Fruit fly (Drosophila melanogaster) whole organism, embryonic: Measurements from ENCODE around the gene gb.

Experiments used
- ATbp ChIP-seq: fragments of 200-800 bp; sonication (Bioruptor generic); optimal IDR thresholded peaks from 2 replicates; lab custom pipeline; 2017; ENCODE audit warnings: missing biosample characterization, mild to moderate bottlenecking, missing genetic modification characterization, missing genetic modification reagents
- Asciz ChIP-seq: fragments of 200-800 bp; sonication (Bioruptor generic); optimal IDR thresholded peaks from 2 replicates; lab custom pipeline; 2017; ENCODE audit warnings: missing biosample characterization, mild to moderate bottlenecking, missing genetic modification characterization, missing genetic modification reagents
- Awh ChIP-seq: fragments of 200-800 bp; sonication (Bioruptor generic); IDR thresholded peaks from 2 replicates; pipeline ENCODE4, ENCODE4 v1.3.6; 2022; ENCODE audit warnings: missing biosample characterization, missing genetic modification characterization
- Bdp1 ChIP-seq: fragments of 200-800 bp; sonication (Bioruptor generic); optimal IDR thresholded peaks from 3 replicates; lab custom pipeline; 2016; ENCODE audit warnings: missing biosample characterization, missing genetic modification characterization
- Blimp-1 ChIP-seq: fragments of 200-800 bp; sonication (Bioruptor generic); optimal IDR thresholded peaks from 3 replicates; lab custom pipeline; 2018; ENCODE audit warnings: missing biosample characterization, missing genetic modification characterization, mild to moderate bottlenecking, moderate library complexity, missing genetic modification reagents
- CG10209 ChIP-seq: fragments of 200-800 bp; sonication (Bioruptor generic); optimal IDR thresholded peaks from 3 replicates; lab custom pipeline; 2017; ENCODE audit warnings: missing biosample characterization, mild to moderate bottlenecking, missing genetic modification characterization, missing genetic modification reagents
- CG10565 ChIP-seq: fragments of 200-800 bp; sonication (Bioruptor generic); optimal IDR thresholded peaks from 3 replicates; lab custom pipeline; 2016; ENCODE audit warnings: missing biosample characterization, mild to moderate bottlenecking, missing genetic modification characterization
- CG12071 ChIP-seq: fragments of 200-800 bp; sonication (Bioruptor generic); optimal IDR thresholded peaks from 3 replicates; lab custom pipeline; 2018; ENCODE audit warnings: missing biosample characterization, mild to moderate bottlenecking, missing genetic modification characterization
- CG13296 ChIP-seq: fragments of 200-800 bp; sonication (Bioruptor generic); optimal IDR thresholded peaks from 3 replicates; lab custom pipeline; 2018; ENCODE audit warnings: missing biosample characterization, mild to moderate bottlenecking, missing genetic modification characterization
- CG13624 ChIP-seq: fragments of 200-800 bp; sonication (Bioruptor generic); optimal IDR thresholded peaks from 2 replicates; lab custom pipeline; 2016; ENCODE audit warnings: missing biosample characterization, missing genetic modification characterization
- CG14050 ChIP-seq: fragments of 200-800 bp; sonication (Bioruptor generic); IDR thresholded peaks from 3 replicates; pipeline ENCODE4 v1.3.6; 2022; ENCODE audit warnings: missing biosample characterization, missing genetic modification characterization
- CG14860 ChIP-seq: fragments of 200-800 bp; sonication (Bioruptor generic); IDR thresholded peaks from 3 replicates; pipeline ENCODE4 v1.3.6; 2022; ENCODE audit warnings: missing biosample characterization, missing genetic modification characterization; ENCODE audit not compliant: partially characterized antibody
- CG17361 ChIP-seq: fragments of 200-800 bp; sonication (Bioruptor generic); IDR thresholded peaks from 3 replicates; pipeline ENCODE4 v1.3.6; 2022; ENCODE audit warnings: missing biosample characterization, missing genetic modification characterization
- CG17385 ChIP-seq: fragments of 200-800 bp; sonication (Bioruptor generic); optimal IDR thresholded peaks from 3 replicates; lab custom pipeline; 2018; ENCODE audit warnings: missing biosample characterization, mild to moderate bottlenecking, missing genetic modification characterization
- CG18599 ChIP-seq: fragments of 200-800 bp; sonication (Bioruptor generic); optimal IDR thresholded peaks from 3 replicates; lab custom pipeline; 2017; ENCODE audit warnings: missing biosample characterization, missing genetic modification characterization, mild to moderate bottlenecking, moderate library complexity, missing genetic modification reagents
- CG3407 ChIP-seq: fragments of 200-800 bp; sonication (Bioruptor generic); optimal IDR thresholded peaks from 2 replicates; lab custom pipeline; 2018; ENCODE audit warnings: missing biosample characterization, mild to moderate bottlenecking, missing genetic modification characterization
- CG5180 ChIP-seq: fragments of 200-800 bp; sonication (Bioruptor generic); optimal IDR thresholded peaks from 3 replicates; lab custom pipeline; 2017; ENCODE audit warnings: missing biosample characterization, missing genetic modification characterization, mild to moderate bottlenecking, moderate library complexity, missing genetic modification reagents
- CG6683 ChIP-seq: fragments of 200-800 bp; sonication (Bioruptor generic); optimal IDR thresholded peaks from 2 replicates; lab custom pipeline; 2017; ENCODE audit warnings: missing biosample characterization, mild to moderate bottlenecking, missing genetic modification characterization, missing genetic modification reagents
- CG6813 ChIP-seq: fragments of 200-800 bp; sonication (Bioruptor generic); optimal IDR thresholded peaks from 2 replicates; lab custom pipeline; 2017; ENCODE audit warnings: missing biosample characterization, missing genetic modification characterization, mild to moderate bottlenecking, moderate library complexity, missing genetic modification reagents
- CG7786 ChIP-seq: fragments of 200-800 bp; sonication (Bioruptor generic); optimal IDR thresholded peaks from 2 replicates; lab custom pipeline; 2016; ENCODE audit warnings: missing biosample characterization, missing genetic modification characterization
- CTCF ChIP-seq: fragments of 200-800 bp; sonication (Bioruptor generic); optimal IDR thresholded peaks from 2 replicates; lab custom pipeline; 2017; ENCODE audit warnings: missing biosample characterization, mild to moderate bottlenecking, missing genetic modification characterization, moderate library complexity
- Ets97D ChIP-seq: fragments of 200-800 bp; sonication (Bioruptor generic); optimal IDR thresholded peaks from 3 replicates; lab custom pipeline; 2016; ENCODE audit warnings: missing biosample characterization, missing genetic modification characterization
- HmgD ChIP-seq: fragments of 200-800 bp; sonication (Bioruptor generic); optimal IDR thresholded peaks from 3 replicates; lab custom pipeline; 2016; ENCODE audit warnings: missing biosample characterization, missing genetic modification characterization
- Med ChIP-seq: fragments of 200-800 bp; sonication (Bioruptor generic); peaks from one replicate; lab custom pipeline; 2016; ENCODE audit warnings: missing biosample characterization, missing genetic modification characterization, mild to moderate bottlenecking, inconsistent platforms, moderate library complexity
- Myb ChIP-seq: fragments of 200-800 bp; sonication (Bioruptor generic); optimal IDR thresholded peaks from 2 replicates; lab custom pipeline; 2016; ENCODE audit warnings: missing biosample characterization, missing genetic modification characterization
- Nf-YA ChIP-seq: fragments of 200-800 bp; sonication (Bioruptor generic); IDR thresholded peaks from 2 replicates; pipeline ENCODE4 v1.3.6; 2022; ENCODE audit warnings: missing biosample characterization, missing genetic modification characterization
- Nf-YB ChIP-seq: fragments of 200-800 bp; sonication (Bioruptor generic); optimal IDR thresholded peaks from 3 replicates; lab custom pipeline; 2019; ENCODE audit warnings: missing biosample characterization, mild to moderate bottlenecking, missing genetic modification characterization, moderate library complexity
- Rfx ChIP-seq: fragments of 200-800 bp; sonication (Bioruptor generic); IDR thresholded peaks from 2 replicates; pipeline ENCODE4 v1.3.6; 2022; ENCODE audit warnings: missing biosample characterization, missing genetic modification characterization
- Sox102F ChIP-seq: fragments of 200-800 bp; sonication (Bioruptor generic); optimal IDR thresholded peaks from 2 replicates; lab custom pipeline; 2018; ENCODE audit warnings: missing biosample characterization, mild to moderate bottlenecking, missing genetic modification characterization, moderate library complexity
- amos ChIP-seq: fragments of 200-800 bp; sonication (Bioruptor generic); IDR thresholded peaks from 2 replicates; pipeline ENCODE4 v1.3.6; 2022; ENCODE audit warnings: missing biosample characterization, missing genetic modification characterization; ENCODE audit not compliant: partially characterized antibody
- ci ChIP-seq: fragments of 200-800 bp; sonication (Bioruptor generic); IDR thresholded peaks from 3 replicates; pipeline ENCODE4 v1.3.6; 2022; ENCODE audit warnings: missing biosample characterization, missing genetic modification characterization
- disco-r ChIP-seq: fragments of 200-800 bp; sonication (Bioruptor generic); optimal IDR thresholded peaks from 2 replicates; lab custom pipeline; 2016; ENCODE audit warnings: missing biosample characterization, missing genetic modification characterization
- ewg ChIP-seq: fragments of 200-800 bp; sonication (Bioruptor generic); optimal IDR thresholded peaks from 3 replicates; lab custom pipeline; 2017; ENCODE audit warnings: mild to moderate bottlenecking, missing biosample characterization, missing genetic modification reagents, missing genetic modification characterization
- fd3F ChIP-seq: fragments of 200-800 bp; sonication (Bioruptor generic); optimal IDR thresholded peaks from 2 replicates; lab custom pipeline; 2018; ENCODE audit warnings: missing biosample characterization, mild to moderate bottlenecking, missing genetic modification characterization, moderate library complexity
- gcm2 ChIP-seq: fragments of 200-800 bp; sonication (Bioruptor generic); optimal IDR thresholded peaks from 2 replicates; lab custom pipeline; 2016; ENCODE audit warnings: missing biosample characterization, missing genetic modification characterization
- gsb-n ChIP-seq: fragments of 200-800 bp; sonication (Bioruptor generic); optimal IDR thresholded peaks from 3 replicates; lab custom pipeline; 2018; ENCODE audit warnings: missing biosample characterization, mild to moderate bottlenecking, missing genetic modification characterization
- hkb ChIP-seq, 2 experiments: fragments of 200-800 bp in 1 of 2; fragments of >200 bp in 1 of 2; sonication (Bioruptor generic) in 1 of 2; IDR thresholded peaks in 1 of 2; optimal IDR thresholded peaks in 1 of 2; 2 replicates each; pipeline versions ENCODE4 v1.3.6 to Lab custom; 2017 to 2022; ENCODE audit warnings: missing biosample characterization in 1 of 2, missing genetic modification characterization in 1 of 2
- insv ChIP-seq, 2 experiments: fragments of 200-800 bp; sonication (Bioruptor generic); optimal IDR thresholded peaks; 3 replicates each; lab custom pipeline; 2016 to 2018; ENCODE audit warnings: missing biosample characterization in 2 of 2, missing genetic modification characterization in 2 of 2
- ken ChIP-seq: fragments of 200-800 bp; sonication (Bioruptor generic); IDR thresholded peaks from 3 replicates; pipeline ENCODE4 v1.3.6; 2022; ENCODE audit warnings: missing biosample characterization, missing genetic modification characterization
- lola ChIP-seq, 3 experiments: fragments of >200 bp in 2 of 3; fragments of 200-800 bp in 1 of 3; sonication (Bioruptor generic) in 1 of 3; optimal IDR thresholded peaks; 2 replicates each; lab custom pipeline; 2017 to 2019; ENCODE audit warnings: missing biosample characterization in 3 of 3, missing genetic modification characterization in 3 of 3, mild to moderate bottlenecking in 1 of 3, moderate library complexity in 1 of 3
- sna ChIP-seq: fragments of 200-800 bp; sonication (Bioruptor generic); IDR thresholded peaks from 2 replicates; pipeline ENCODE4 v1.3.6; 2022; ENCODE audit warnings: missing biosample characterization, missing genetic modification characterization; ENCODE audit not compliant: partially characterized antibody
- ssp ChIP-seq: fragments of 200-800 bp; sonication (Bioruptor generic); IDR thresholded peaks from 2 replicates; pipeline ENCODE4 v1.3.6; 2022; ENCODE audit warnings: missing biosample characterization, missing genetic modification characterization
- tin ChIP-seq: fragments of 200-800 bp; sonication (Bioruptor generic); optimal IDR thresholded peaks from 3 replicates; lab custom pipeline; 2016; ENCODE audit warnings: missing biosample characterization, missing genetic modification characterization

The gb gene

DNA sequence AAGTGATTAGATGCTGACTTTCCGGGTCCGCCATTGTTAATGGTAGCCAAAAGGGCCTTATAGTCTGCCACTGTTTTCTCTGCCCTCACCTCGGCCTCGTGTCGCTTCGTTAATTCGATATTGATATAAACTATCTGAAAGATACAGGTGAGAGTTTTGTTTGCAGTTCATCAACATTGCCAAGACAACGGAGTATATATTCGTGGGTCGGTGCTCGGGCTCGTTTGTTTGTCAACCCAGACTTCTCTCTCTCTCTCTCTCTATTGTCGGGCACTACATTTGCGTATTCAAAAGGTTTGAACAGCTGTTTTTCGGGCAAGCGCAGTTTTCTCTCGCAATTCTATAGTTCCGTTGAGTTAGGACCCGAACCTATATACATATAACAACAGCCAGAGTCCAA, 44.7 kb downstream of the gb start (continued):
- TF ChIP-seq Asciz (GFP tag; lab: Kevin White, UChicago) (peak; percentile 39), CG3407 (GFP tag; lab: Kevin White, UChicago) (no peak), ssp (GFP tag; lab: Robert Waterston, UW) (no peak), insv (GFP tag; optimal IDR thresholded peaks at IDR 0.05; lab: Kevin White, UChicago) (no peak), lola (GFP tag; optimal IDR thresholded peaks at IDR 0.05; lab: Kevin White, UChicago) (no peak), Sox102F (GFP tag; lab: Kevin White, UChicago) (peak; percentile 10), HmgD (no peak), ken (no peak), gsb-n (tag; lab: Kevin White, UChicago) (no peak), CG7786 (GFP tag; lab: Kevin White, UChicago) (no peak), CG6813 (GFP tag; lab: Kevin White, UChicago) (peak; percentile 46), CG14050 (no peak), CTCF (no peak), ewg (GFP tag; lab: Kevin White, UChicago) (peak; percentile 54), Bdp1 (GFP tag; lab: Kevin White, UChicago) (no peak), Myb (GFP tag; lab: Kevin White, UChicago) (no peak), Awh (peak; percentile 52; the same call in 1 of the 2 replicates), disco-r (GFP tag; lab: Kevin White, UChicago) (no peak), Nf-YA (GFP tag; lab: Robert Waterston, UW) (no peak), CG18599 (GFP tag; lab: Kevin White, UChicago) (peak; percentile 59), Nf-YB (GFP tag; lab: Kevin White, UChicago) (no peak), Rfx (GFP tag; lab: Robert Waterston, UW) (peak; percentile 21; the same call in 1 of the 2 replicates), ci (0 out of 3 replicates have a peak, but pooled peaks have one; percentile 56), sna (GFP tag; lab: Robert Waterston, UW) (no peak), CG10565 (GFP tag; lab: Kevin White, UChicago) (no peak), amos (GFP tag; lab: Robert Waterston, UW) (no peak), gcm2 (GFP tag; lab: Kevin White, UChicago) (no peak), CG17385 (GFP tag; lab: Kevin White, UChicago) (peak; percentile 7), Ets97D (GFP tag; lab: Kevin White, UChicago) (no peak), CG13296 (no peak), CG5180 (GFP tag; lab: Kevin White, UChicago) (no peak), CG10209 (GFP tag; lab: Kevin White, UChicago) (peak; percentile 1), CG13624 (no peak), fd3F (GFP tag; lab: Kevin White, UChicago) (no peak), CG17361 (GFP tag; lab: Robert Waterston, UW) (no peak), Blimp-1 (GFP tag; lab: Kevin White, UChicago) (peak; percentile 25), Med (peak; percentile 23), ATbp (GFP tag; lab: Kevin White, UChicago) (peak; percentile 55), tin (GFP tag; lab: Kevin White, UChicago) (no peak), CG12071 (GFP tag; lab: Kevin White, UChicago) (peak; percentile 24), CG14860 (GFP tag; lab: Robert Waterston, UW) (no peak), CG6683 (no peak), hkb (optimal IDR thresholded peaks at IDR 0.05; lab: Kevin White, UChicago) (no peak), hkb (GFP tag; IDR thresholded peaks at IDR 0.05; lab: Robert Waterston, UW) (no peak)
